Worm (Caenorhabditis elegans) whole organism, L1 larva: ENCODE data around the gene C01G12.3.

Experiments
- C04F5.9 ChIP-seq: sonication (generic microtip); optimal IDR thresholded peaks from 2 replicates; lab custom pipeline; 2016; ENCODE audit warnings: missing genetic modification characterization, missing compliant biosample characterization
- C16A3.4 ChIP-seq: fragments of 150-350 bp; optimal IDR thresholded peaks from 2 replicates; lab custom pipeline; 2014; ENCODE audit warnings: missing biosample characterization, missing genetic modification characterization
- C34B4.2 ChIP-seq: sonication (generic microtip); optimal IDR thresholded peaks from 2 replicates; lab custom pipeline; 2017; ENCODE audit warnings: mild to moderate bottlenecking, missing genetic modification characterization, missing compliant biosample characterization
- Y116A8C.19 ChIP-seq: sonication (generic microtip); optimal IDR thresholded peaks from 2 replicates; lab custom pipeline; 2016; ENCODE audit warnings: missing compliant biosample characterization, missing genetic modification characterization, borderline replicate concordance
- aha-1 ChIP-seq: fragments of 150-350 bp; optimal IDR thresholded peaks from 2 replicates; lab custom pipeline; 2014; ENCODE audit warnings: missing biosample characterization, missing genetic modification characterization
- alr-1 ChIP-seq: fragments of 200-800 bp; sonication (Bioruptor generic); optimal IDR thresholded peaks from 2 replicates; lab custom pipeline; 2018; ENCODE audit warnings: borderline replicate concordance, mild to moderate bottlenecking, missing genetic modification characterization, missing compliant biosample characterization
- ama-1 ChIP-seq: fragments of 150-350 bp; optimal IDR thresholded peaks from 2 replicates; lab custom pipeline; 2014
- blmp-1 ChIP-seq: fragments of 150-350 bp; optimal IDR thresholded peaks from 2 replicates; lab custom pipeline; 2014; ENCODE audit warnings: missing biosample characterization, missing genetic modification characterization
- ceh-8 ChIP-seq: fragments of 200-800 bp; sonication (Bioruptor generic); optimal IDR thresholded peaks from 2 replicates; lab custom pipeline; 2018; ENCODE audit warnings: mild to moderate bottlenecking, missing genetic modification characterization, moderate library complexity, missing compliant biosample characterization
- ceh-82 ChIP-seq, 3 experiments: fragments of 150-350 bp in 1 of 3; sonication (generic microtip) in 2 of 3; optimal IDR thresholded peaks; 2 replicates each; lab custom pipeline; 2014 to 2017; ENCODE audit warnings: missing biosample characterization in 3 of 3, missing genetic modification characterization in 3 of 3
- ceh-90 ChIP-seq: sonication (generic microtip); optimal IDR thresholded peaks from 2 replicates; lab custom pipeline; 2016; ENCODE audit warnings: missing genetic modification characterization, missing compliant biosample characterization
- efl-1 ChIP-seq, 4 experiments: fragments of 150-350 bp; optimal IDR thresholded peaks in 3 of 4; peaks in 1 of 4; 1 replicate in 1 of 4; 2 replicates in 3 of 4; lab custom pipeline; 2014; ENCODE audit warnings: missing biosample characterization in 2 of 4, missing genetic modification characterization in 2 of 4, missing genetic modification reagents in 2 of 4
- efl-3 ChIP-seq: fragments of 200-800 bp; sonication (Bioruptor generic); optimal IDR thresholded peaks from 2 replicates; lab custom pipeline; 2018; ENCODE audit warnings: mild to moderate bottlenecking, missing genetic modification characterization, missing compliant biosample characterization
- egl-13 ChIP-seq: sonication (generic microtip); optimal IDR thresholded peaks from 2 replicates; lab custom pipeline; 2016; ENCODE audit warnings: missing genotype, missing genetic modification reagents, missing genetic modification characterization, missing compliant biosample characterization
- elt-2 ChIP-seq: sonication (generic microtip); optimal IDR thresholded peaks from 2 replicates; lab custom pipeline; 2016; ENCODE audit warnings: missing genetic modification characterization, mild to moderate bottlenecking, inconsistent platforms, missing compliant biosample characterization, missing genetic modification reagents
- ets-5 ChIP-seq: fragments of 200-800 bp; sonication (Bioruptor generic); IDR thresholded peaks from 2 replicates; pipeline ENCODE4 v1.3.6; 2022; ENCODE audit warnings: missing genetic modification characterization, missing compliant biosample characterization
- fkh-10 ChIP-seq: sonication (generic microtip); optimal IDR thresholded peaks from 2 replicates; lab custom pipeline; 2017; ENCODE audit warnings: missing biosample characterization, missing genetic modification reagents, missing genetic modification characterization
- fkh-4 ChIP-seq: sonication (generic microtip); optimal IDR thresholded peaks from 2 replicates; lab custom pipeline; 2016; ENCODE audit warnings: missing compliant biosample characterization, missing genetic modification characterization, borderline replicate concordance
- fkh-8 ChIP-seq: sonication (generic microtip); optimal IDR thresholded peaks from 2 replicates; lab custom pipeline; 2016; ENCODE audit warnings: mild to moderate bottlenecking, missing genetic modification characterization, missing compliant biosample characterization
- hlh-17 ChIP-seq: fragments of 200-800 bp; sonication (Bioruptor generic); optimal IDR thresholded peaks from 2 replicates; lab custom pipeline; 2018; ENCODE audit warnings: missing genetic modification characterization, mild to moderate bottlenecking, missing compliant biosample characterization, moderate library complexity, borderline replicate concordance
- hlh-4 ChIP-seq: sonication (generic microtip); optimal IDR thresholded peaks from 2 replicates; lab custom pipeline; 2016; ENCODE audit warnings: mild to moderate bottlenecking, missing genetic modification characterization, missing compliant biosample characterization
- hpl-2 ChIP-seq: fragments of 150-350 bp; optimal IDR thresholded peaks from 2 replicates; lab custom pipeline; 2014; ENCODE audit warnings: missing biosample characterization, missing genetic modification reagents, missing genetic modification characterization
- lin-13 ChIP-seq: fragments of 150-350 bp; optimal IDR thresholded peaks from 2 replicates; lab custom pipeline; 2014; ENCODE audit warnings: missing biosample characterization, missing genetic modification reagents, missing genetic modification characterization
- lin-35 ChIP-seq, 2 experiments: fragments of 150-350 bp; optimal IDR thresholded peaks; 2 replicates each; lab custom pipeline; 2014; ENCODE audit warnings: missing biosample characterization in 2 of 2, missing genetic modification characterization in 2 of 2, missing genetic modification reagents in 2 of 2
- lin-39 ChIP-seq: fragments of 150-350 bp; optimal IDR thresholded peaks from 2 replicates; lab custom pipeline; 2014; ENCODE audit warnings: missing biosample characterization, missing genetic modification reagents, missing genetic modification characterization
- lir-3 ChIP-seq: sonication (generic microtip); optimal IDR thresholded peaks from 2 replicates; lab custom pipeline; 2016; ENCODE audit warnings: mild to moderate bottlenecking, missing genetic modification characterization, moderate library complexity, missing compliant biosample characterization; ENCODE audit not compliant: poor library complexity
- lsy-2 ChIP-seq, 2 experiments: fragments of 150-350 bp; optimal IDR thresholded peaks; 2 replicates each; lab custom pipeline; 2014; ENCODE audit warnings: missing biosample characterization in 2 of 2, missing genetic modification characterization in 2 of 2
- mdl-1 ChIP-seq, 2 experiments: fragments of 150-350 bp; optimal IDR thresholded peaks; 2 replicates each; lab custom pipeline; 2014 to 2017; ENCODE audit warnings: missing biosample characterization in 2 of 2, missing genetic modification characterization in 2 of 2, inconsistent platforms in 1 of 2
- mef-2 ChIP-seq: fragments of 150-350 bp; optimal IDR thresholded peaks from 2 replicates; lab custom pipeline; 2014; ENCODE audit warnings: missing biosample characterization, missing genetic modification characterization
- mep-1 ChIP-seq: fragments of 150-350 bp; optimal IDR thresholded peaks from 2 replicates; lab custom pipeline; 2014; ENCODE audit warnings: missing biosample characterization, missing genetic modification characterization
- nhr-12 ChIP-seq: sonication (generic microtip); optimal IDR thresholded peaks from 2 replicates; lab custom pipeline; 2017; ENCODE audit warnings: missing biosample characterization, missing genetic modification characterization
- nhr-20 ChIP-seq: sonication (generic microtip); optimal IDR thresholded peaks from 2 replicates; lab custom pipeline; 2016; ENCODE audit warnings: mild to moderate bottlenecking, missing genetic modification characterization, missing compliant biosample characterization
- nhr-71 ChIP-seq: sonication (generic microtip); optimal IDR thresholded peaks from 2 replicates; lab custom pipeline; 2016; ENCODE audit warnings: mild to moderate bottlenecking, missing genetic modification characterization, moderate library complexity, missing compliant biosample characterization
- nhr-76 ChIP-seq: sonication (generic microtip); optimal IDR thresholded peaks from 2 replicates; lab custom pipeline; 2017; ENCODE audit warnings: missing biosample characterization, missing genetic modification characterization
- nhr-77 ChIP-seq: fragments of 150-350 bp; optimal IDR thresholded peaks from 2 replicates; lab custom pipeline; 2014; ENCODE audit warnings: missing biosample characterization, missing genetic modification characterization
- nhr-84 ChIP-seq: sonication (generic microtip); optimal IDR thresholded peaks from 2 replicates; lab custom pipeline; 2017; ENCODE audit warnings: missing biosample characterization, missing genetic modification characterization
- nhr-85 ChIP-seq: sonication (generic microtip); peaks from one replicate; lab custom pipeline; 2016; ENCODE audit warnings: missing genetic modification characterization, inconsistent platforms, missing compliant biosample characterization
- nhr-90 ChIP-seq: sonication (generic microtip); optimal IDR thresholded peaks from 2 replicates; lab custom pipeline; 2016; ENCODE audit warnings: mild to moderate bottlenecking, missing genetic modification characterization, missing compliant biosample characterization; ENCODE audit not compliant: poor library complexity
- pag-3 ChIP-seq: sonication (generic microtip); optimal IDR thresholded peaks from 2 replicates; lab custom pipeline; 2017; ENCODE audit warnings: missing genetic modification characterization, mild to moderate bottlenecking, missing compliant biosample characterization, antibody characterized with exemption, borderline replicate concordance; ENCODE audit not compliant: insufficient read depth
- pax-3 ChIP-seq: fragments of 200-800 bp; sonication (Bioruptor generic); optimal IDR thresholded peaks from 2 replicates; lab custom pipeline; 2018; ENCODE audit warnings: mild to moderate bottlenecking, missing genetic modification characterization, moderate library complexity, missing compliant biosample characterization
- snpc-4 ChIP-seq: fragments of 150-350 bp; optimal IDR thresholded peaks from 2 replicates; lab custom pipeline; 2014; ENCODE audit warnings: missing biosample characterization, missing genetic modification characterization
- snu-23 ChIP-seq: sonication (generic microtip); optimal IDR thresholded peaks from 2 replicates; lab custom pipeline; 2016; ENCODE audit warnings: missing genetic modification characterization, missing compliant biosample characterization
- swsn-7 ChIP-seq: sonication (generic microtip); optimal IDR thresholded peaks from 2 replicates; lab custom pipeline; 2016; ENCODE audit warnings: missing genetic modification characterization, missing compliant biosample characterization
- tbx-2 ChIP-seq: sonication (generic microtip); optimal IDR thresholded peaks from 2 replicates; lab custom pipeline; 2016; ENCODE audit warnings: missing genetic modification characterization, missing compliant biosample characterization
- unc-30 ChIP-seq: sonication (generic microtip); optimal IDR thresholded peaks from 2 replicates; lab custom pipeline; 2017; ENCODE audit warnings: missing biosample characterization, missing genetic modification characterization
- unc-62 ChIP-seq: fragments of 150-350 bp; optimal IDR thresholded peaks from 2 replicates; lab custom pipeline; 2014; ENCODE audit warnings: missing biosample characterization, missing genetic modification reagents, missing genetic modification characterization
- unc-98 ChIP-seq: fragments of 200-800 bp; sonication (Bioruptor generic); IDR thresholded peaks from 2 replicates; pipeline ENCODE4 v1.3.6; 2022; ENCODE audit warnings: missing genetic modification characterization, missing compliant biosample characterization
- vab-15 ChIP-seq: sonication (generic microtip); optimal IDR thresholded peaks from 2 replicates; lab custom pipeline; 2017; ENCODE audit warnings: missing genotype, mild to moderate bottlenecking, missing genetic modification characterization, missing compliant biosample characterization
- xbp-1 ChIP-seq: sonication (generic microtip); optimal IDR thresholded peaks from 2 replicates; lab custom pipeline; 2016; ENCODE audit warnings: missing genetic modification characterization, missing compliant biosample characterization
- zag-1 ChIP-seq: fragments of 150-350 bp; optimal IDR thresholded peaks from 2 replicates; lab custom pipeline; 2014; ENCODE audit warnings: missing biosample characterization, missing genetic modification characterization
- zip-4 ChIP-seq: fragments of 200-800 bp; sonication (Bioruptor generic); optimal IDR thresholded peaks from 2 replicates; lab custom pipeline; 2018; ENCODE audit warnings: mild to moderate bottlenecking, missing genetic modification characterization, moderate library complexity, missing compliant biosample characterization
- ztf-11 ChIP-seq, 2 experiments: sonication (generic microtip); optimal IDR thresholded peaks; 2 replicates each; lab custom pipeline; 2016 to 2017; ENCODE audit warnings: missing genetic modification characterization in 2 of 2, missing biosample characterization in 1 of 2, missing compliant biosample characterization in 1 of 2
- ztf-4 ChIP-seq: fragments of 150-350 bp; optimal IDR thresholded peaks from 2 replicates; lab custom pipeline; 2014; ENCODE audit warnings: missing biosample characterization, missing genetic modification characterization

Gene C01G12.3

ce11 chrII:14598367-14598766 is 16.3 kb upstream of the C01G12.3 start (continued):
- TF ChIP-seq xbp-1 (tag; lab: Kevin White, UChicago) (peak; percentile 57), nhr-77 (peak; percentile 84), C04F5.9 (tag; lab: Kevin White, UChicago) (no peak), fkh-4 (tag; lab: Kevin White, UChicago) (no peak), unc-98 (GFP tag; lab: Robert Waterston, UW) (no peak), Y116A8C.19 (no peak), unc-30 (no peak), nhr-12 (no peak), lin-13 (peak; percentile 57), nhr-90 (tag; lab: Kevin White, UChicago) (peak; percentile 66), egl-13 (tag; lab: Kevin White, UChicago) (no peak), C34B4.2 (tag; lab: Kevin White, UChicago) (no peak), nhr-20 (tag; lab: Kevin White, UChicago) (peak; percentile 84), ztf-4 (peak; percentile 69), mef-2 (tag; lab: Kevin White, UChicago) (no peak), fkh-10 (no peak), lin-39 (tag; lab: Kevin White, UChicago) (no peak), swsn-7 (peak; percentile 69), nhr-84 (tag; lab: Kevin White, UChicago) (no peak), ceh-82 (tag; optimal IDR thresholded peaks at IDR 0.05; lab: Kevin White, UChicago) (no peak), nhr-71 (tag; lab: Kevin White, UChicago) (peak; percentile 95), ceh-8 (GFP tag; lab: Kevin White, UChicago) (no peak), blmp-1 (tag; lab: Kevin White, UChicago) (no peak), zag-1 (no peak), snu-23 (peak; percentile 87), lsy-2 (tag; optimal IDR thresholded peaks at IDR 0.05; lab: Kevin White, UChicago) (peak; percentile 76 to 79), vab-15 (tag; lab: Kevin White, UChicago) (no peak), C16A3.4 (tag; lab: Kevin White, UChicago) (peak; percentile 19), zip-4 (no peak), mep-1 (tag; lab: Kevin White, UChicago) (peak; percentile 73), hlh-17 (GFP tag; lab: Kevin White, UChicago) (no peak), hlh-4 (tag; lab: Kevin White, UChicago) (no peak), tbx-2 (tag; lab: Kevin White, UChicago) (peak; percentile 52), efl-1 (optimal IDR thresholded peaks at IDR 0.05; lab: Kevin White, UChicago) (peak; percentile 32 to 51), efl-1 (GFP tag; optimal IDR thresholded peaks at IDR 0.05 in 1 of 2; lab: Kevin White, UChicago) (peak; percentile 42 to 92), efl-3 (GFP tag; lab: Kevin White, UChicago) (no peak), elt-2 (tag; lab: Kevin White, UChicago) (peak; percentile 77), nhr-76 (tag; lab: Kevin White, UChicago) (no peak), pax-3 (no peak), ets-5 (GFP tag; lab: Robert Waterston, UW) (no peak), unc-62 (GFP tag; lab: Kevin White, UChicago) (no peak), fkh-8 (tag; lab: Kevin White, UChicago) (peak; percentile 73), hpl-2 (GFP tag; lab: Kevin White, UChicago) (no peak), lin-35 (GFP tag; optimal IDR thresholded peaks at IDR 0.05; lab: Kevin White, UChicago) (peak; percentile 56 to 80), ceh-90 (no peak), snpc-4 (tag; lab: Kevin White, UChicago) (peak; percentile 59), aha-1 (tag; lab: Kevin White, UChicago) (no peak), alr-1 (tag; lab: Kevin White, UChicago) (no peak), nhr-85 (tag; lab: Kevin White, UChicago) (peak; percentile 67), ama-1 (lab: Kevin White, UChicago) (peak; percentile 32), ztf-11 (tag; optimal IDR thresholded peaks at IDR 0.05; lab: Kevin White, UChicago) (no peak), pag-3 (tag; lab: Kevin White, UChicago) (no peak), mdl-1 (tag; optimal IDR thresholded peaks at IDR 0.05; lab: Kevin White, UChicago) (peak in 1 of 2 experiments; percentile 89), lir-3 (tag; lab: Kevin White, UChicago) (peak; percentile 51)
